Worm (Caenorhabditis elegans): ENCODE measurements around the gene Y37E11B.2.
A peak's percentile ranks its signal among the peaks of the same experiment; 100 is the strongest.

Gene Y37E11B.2

DNA sequence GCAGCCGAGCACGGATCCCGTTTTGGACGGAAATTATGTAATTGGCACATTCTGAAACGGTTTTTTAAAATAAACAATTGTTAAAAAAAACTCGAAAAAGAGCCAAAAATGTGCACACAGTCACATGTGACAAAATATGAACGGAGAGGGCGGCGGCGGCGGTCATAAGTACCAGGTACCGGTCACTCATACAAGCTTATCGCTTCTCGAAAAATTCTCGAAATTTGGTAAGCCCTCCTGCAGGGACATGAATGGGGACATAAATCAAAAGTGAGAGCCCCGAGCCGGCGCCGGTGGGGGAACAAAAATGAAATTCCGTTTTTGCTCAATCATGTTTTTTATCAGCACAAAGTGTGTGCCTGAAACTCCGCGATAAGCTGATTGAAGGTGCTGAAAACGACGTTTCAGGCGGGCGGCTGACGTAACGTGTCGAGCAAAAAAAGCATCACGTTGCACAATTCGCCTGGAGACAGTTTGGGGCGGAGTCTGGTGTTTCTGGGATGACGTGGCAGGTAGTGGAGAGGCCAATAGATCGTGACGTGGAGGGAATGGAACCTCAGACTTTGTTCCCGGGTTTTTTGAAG lies 34.9 kb downstream of the Y37E11B.2 start, which contains the start of gene ltah-1.2 (continued):
- TF ChIP-seq ztf-28 (GFP tag; IDR thresholded peaks at IDR 0.05) (no peak), ceh-91 (GFP tag; IDR thresholded peaks at IDR 0.05) (no peak), gei-17 (GFP tag; optimal IDR thresholded peaks at IDR 0.05) (no peak), Y79H2A.3 (GFP tag; conservative IDR thresholded peaks at IDR 0.05) (no peak), pbrm-1 (GFP tag; IDR thresholded peaks at IDR 0.05) (no peak), nhr-80 (tag; optimal IDR thresholded peaks at IDR 0.05) (peak; percentile 92), K11D2.4 (GFP tag; IDR thresholded peaks at IDR 0.05) (no peak), ztf-6 (GFP tag; IDR thresholded peaks at IDR 0.05) (no peak)

DNA sequence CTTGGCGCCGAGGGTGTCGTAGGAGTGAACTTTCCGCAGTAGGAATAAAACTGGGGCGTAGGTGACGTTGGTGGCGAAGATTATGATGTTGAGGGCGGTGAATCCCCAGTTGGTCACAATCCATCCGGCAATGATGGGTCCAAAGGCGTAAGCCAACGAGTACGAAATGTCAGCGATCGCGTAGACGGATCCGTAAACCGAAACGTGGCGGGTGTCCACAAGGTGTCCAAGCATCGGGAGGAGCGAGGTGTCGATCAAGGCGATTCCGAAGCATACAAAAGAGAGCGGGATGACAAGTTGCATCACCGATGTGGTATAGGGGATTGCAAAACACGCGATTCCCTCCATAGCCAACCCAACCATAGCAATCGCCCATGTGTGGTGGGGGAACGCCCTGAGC lies 40.5 kb downstream of the Y37E11B.2 start:
- TF ChIP-seq snpc-4 (GFP tag; optimal IDR thresholded peaks at IDR 0.05): no peak
- no peak for TF ChIP-seq snpc-4 (tag; optimal IDR thresholded peaks at IDR 0.05)
- 0 out of 2 replicates have a peak, but pooled peaks have one; percentile 27 for TF ChIP-seq madf-6 (GFP tag; IDR thresholded peaks at IDR 0.05)
- TF ChIP-seq tbp1 (GFP tag; optimal IDR thresholded peaks at IDR 0.05): no peak
- no peak for TF ChIP-seq F23B12.7 (tag; optimal IDR thresholded peaks at IDR 0.05; ENCODE audit: insufficient read depth)
- TF ChIP-seq nfyb-1 (GFP tag; IDR thresholded peaks at IDR 0.05): no peak
- no peak for TF ChIP-seq F52B5.7 (tag; optimal IDR thresholded peaks at IDR 0.05)

DNA sequence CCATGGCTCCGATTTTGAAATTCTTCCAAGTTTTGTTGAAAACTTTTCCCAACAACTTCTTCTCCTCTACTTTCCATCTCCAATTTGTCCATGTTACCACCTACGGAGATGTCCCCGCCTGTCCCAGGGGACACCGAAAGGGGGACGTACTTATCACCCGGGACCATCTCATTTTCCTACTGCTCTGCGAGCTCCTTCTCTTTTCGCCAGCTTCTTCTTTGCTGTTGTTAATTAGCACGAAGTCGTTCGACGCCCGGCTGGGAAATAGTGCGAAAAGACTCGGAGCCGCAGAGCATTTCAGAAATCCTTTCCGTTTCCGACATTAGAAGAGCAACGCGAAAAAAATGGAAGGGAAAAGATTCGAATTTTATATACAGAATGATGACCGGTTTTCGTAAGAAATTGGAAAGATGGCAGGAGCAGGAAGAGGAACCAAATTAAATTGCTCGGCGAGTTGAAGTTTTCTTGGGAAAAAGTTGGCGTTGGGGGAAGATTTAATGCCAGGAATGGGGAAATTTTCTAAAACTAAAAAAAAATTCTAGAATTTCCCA lies 43.6 kb downstream of the Y37E11B.2 start:
- no peak for TF ChIP-seq repo-1 (tag; optimal IDR thresholded peaks at IDR 0.05)
- 0 out of 2 replicates have a peak, but pooled peaks have one; percentile 11 for TF ChIP-seq zfh-2 (GFP tag; conservative IDR thresholded peaks at IDR 0.05)

DNA sequence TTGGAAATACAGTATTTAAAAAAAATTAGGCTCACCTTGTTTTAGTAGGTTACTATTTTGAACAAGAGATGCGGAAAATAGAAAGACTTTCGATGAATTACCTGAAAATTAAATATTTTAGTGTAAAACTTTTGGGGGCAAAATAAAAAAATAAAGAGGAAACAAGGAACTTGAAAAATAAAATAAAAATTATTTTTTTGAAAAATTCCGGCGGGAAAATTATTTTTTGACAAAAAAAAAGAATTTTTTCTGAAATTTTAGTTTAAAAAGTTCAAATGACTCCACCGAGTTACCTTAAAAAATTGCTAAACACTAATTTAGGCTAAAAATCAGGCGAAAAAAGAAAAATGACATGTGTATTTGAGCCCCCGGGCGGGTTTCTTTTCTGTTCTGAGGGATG lies 46.3 kb downstream of the Y37E11B.2 start, which contains the start of the genes cha-1 and unc-17:
Gene cha-1, minus strand, starts transcription at position 101 of the 400 bp plus-strand sequence.
Gene unc-17, minus strand, starts transcription at position 103 of the 400 bp plus-strand sequence.
- TF ChIP-seq F10E7.11 (tag; optimal IDR thresholded peaks at IDR 0.05) (no peak), lag-1 (GFP tag; IDR thresholded peaks at IDR 0.05) (no peak), sdz-38 (tag; optimal IDR thresholded peaks at IDR 0.05) (no peak), egl-18 (GFP tag; IDR thresholded peaks at IDR 0.05) (no peak), zim-3 (tag; optimal IDR thresholded peaks at IDR 0.05) (no peak), zfh-2 (GFP tag; conservative IDR thresholded peaks at IDR 0.05) (no peak), bed-2 (GFP tag; IDR thresholded peaks at IDR 0.05) (no peak), Y53F4B.3 (GFP tag; IDR thresholded peaks at IDR 0.05) (no peak), pbrm-1 (GFP tag; IDR thresholded peaks at IDR 0.05) (no peak), nfya-1 (tag; optimal IDR thresholded peaks at IDR 0.05; ENCODE audit: borderline replicate concordance, insufficient read depth) (no peak), T26A5.8 (tag; optimal IDR thresholded peaks at IDR 0.05) (no peak), K11D2.4 (GFP tag; IDR thresholded peaks at IDR 0.05) (no peak), unc-62 (GFP tag; optimal IDR thresholded peaks at IDR 0.05) (no peak), rcor-1 (GFP tag; IDR thresholded peaks at IDR 0.05) (no peak), B0261.1 (tag; optimal IDR thresholded peaks at IDR 0.05) (no peak)

DNA sequence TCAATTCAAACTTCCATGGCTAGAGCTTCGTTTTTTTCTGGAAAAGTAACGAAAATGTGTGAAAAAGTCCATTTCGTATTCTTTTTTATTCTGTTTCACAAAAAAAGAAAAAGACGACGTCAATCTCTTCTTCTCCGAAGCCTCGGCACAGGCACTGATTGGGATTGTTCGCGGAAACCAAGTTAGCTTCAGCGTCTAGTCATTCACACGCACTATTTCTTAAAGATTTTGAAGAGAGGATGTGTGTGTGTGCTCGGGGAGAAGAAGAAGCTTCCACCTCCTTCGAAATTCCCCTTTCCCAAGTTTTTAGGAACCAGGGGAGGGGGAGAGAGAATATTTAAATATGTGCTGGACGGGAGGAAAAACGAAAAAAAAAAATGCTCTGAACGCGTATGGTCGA lies 48.2 kb downstream of the Y37E11B.2 start:
- TF ChIP-seq sea-2 (GFP tag; IDR thresholded peaks at IDR 0.05): no peak
- TF ChIP-seq F22D6.2 (tag; optimal IDR thresholded peaks at IDR 0.05): no peak
- TF ChIP-seq mxl-1 (tag; optimal IDR thresholded peaks at IDR 0.05): no peak
- no peak for TF ChIP-seq atf-7 (tag; optimal IDR thresholded peaks at IDR 0.05)
- TF ChIP-seq lir-1 (GFP tag; conservative IDR thresholded peaks at IDR 0.05): no peak
- no peak for TF ChIP-seq mcd-1 (GFP tag; IDR thresholded peaks at IDR 0.05)
- no peak for TF ChIP-seq tbx-9 (tag; optimal IDR thresholded peaks at IDR 0.05; ENCODE audit: borderline replicate concordance)
- no peak for TF ChIP-seq tlf-1 (GFP tag; optimal IDR thresholded peaks at IDR 0.05)
- no peak for TF ChIP-seq let-526 (GFP tag; IDR thresholded peaks at IDR 0.05)
- TF ChIP-seq F49E8.2 (tag; optimal IDR thresholded peaks at IDR 0.05; ENCODE audit: insufficient read depth): no peak

Data from whole organism, young adult.